Worm (Caenorhabditis elegans): ENCODE data around the gene txbp-3.

- TF ChIP-seq unc-39 (tag; optimal IDR thresholded peaks at IDR 0.05), result no peak
- no peak for TF ChIP-seq ztf-4 (tag; optimal IDR thresholded peaks at IDR 0.05)
- no peak for TF ChIP-seq blmp-1 (tag; optimal IDR thresholded peaks at IDR 0.05; ENCODE audit: insufficient read depth)
- no peak for TF ChIP-seq nhr-23 (tag; optimal IDR thresholded peaks at IDR 0.05)
- no peak for TF ChIP-seq fos-1 (tag; optimal IDR thresholded peaks at IDR 0.05)
- TF ChIP-seq zag-1 (tag; optimal IDR thresholded peaks at IDR 0.05), result no peak
- TF ChIP-seq snpc-4 (tag; optimal IDR thresholded peaks at IDR 0.05), result no peak
- TF ChIP-seq ama-1 (optimal IDR thresholded peaks at IDR 0.05), result no peak
- no peak for TF ChIP-seq ZK546.5 (tag; optimal IDR thresholded peaks at IDR 0.05)
- no peak for TF ChIP-seq gmeb-1 (tag; optimal IDR thresholded peaks at IDR 0.05)
Measured at ce11 chrIII:5042112-5042511, 5.1 kb downstream of the txbp-3 start, which contains the start of gene nlp-43.
